Fruit fly (Drosophila melanogaster): ENCODE measurements around the gene tws.

- peak; percentile 36 to 56 for TF ChIP-seq CTCF (optimal IDR thresholded peaks at IDR 0.05)
- no peak for TF ChIP-seq CG8478 (optimal IDR thresholded peaks at IDR 0.05)
These were observed 5.3 kb downstream of the tws start for dm6 chr3R:10134341-10134668.
